Worm (Caenorhabditis elegans) whole organism, young adult: Measurements from ENCODE around the gene fntb-1.

Experiments
- C06A6.2 ChIP-seq: fragments of 200-800 bp; sonication (Bioruptor generic); conservative IDR thresholded peaks from 2 replicates; pipeline ENCODE4 v1.3.6; 2022; ENCODE audit warnings: missing genetic modification characterization, missing compliant biosample characterization
- F23B12.7 ChIP-seq: sonication (generic microtip); optimal IDR thresholded peaks from 2 replicates; lab custom pipeline; 2017; ENCODE audit warnings: missing genetic modification characterization, mild to moderate bottlenecking, missing compliant biosample characterization, antibody characterized with exemption, moderate library complexity; ENCODE audit not compliant: insufficient read depth
- Y95B8A.8 ChIP-seq: fragments of 200-800 bp; sonication (Bioruptor generic); IDR thresholded peaks from 2 replicates; pipeline ENCODE4 v1.3.6; 2022; ENCODE audit warnings: missing genetic modification reagents, missing genetic modification characterization, missing compliant biosample characterization
- ceh-27 ChIP-seq: fragments of 200-800 bp; sonication (Bioruptor generic); optimal IDR thresholded peaks from 2 replicates; lab custom pipeline; 2018; ENCODE audit warnings: mild to moderate bottlenecking, missing genetic modification characterization, moderate library complexity, missing compliant biosample characterization
- nhr-90 ChIP-seq: sonication (generic microtip); optimal IDR thresholded peaks from 2 replicates; lab custom pipeline; 2016; ENCODE audit warnings: missing genotype, mild to moderate bottlenecking, missing genetic modification characterization, missing compliant biosample characterization
- rcor-1 ChIP-seq: fragments of 200-800 bp; sonication (Bioruptor generic); IDR thresholded peaks from 2 replicates; pipeline ENCODE4 v1.3.6; 2022; ENCODE audit warnings: missing genetic modification reagents, missing genetic modification characterization, missing compliant biosample characterization
- rec-8 ChIP-seq, 2 experiments: sonication (generic microtip); optimal IDR thresholded peaks; 2 replicates each; lab custom pipeline; 2016; ENCODE audit warnings: mild to moderate bottlenecking in 2 of 2, missing genetic modification characterization in 2 of 2, missing genetic modification reagents in 2 of 2, missing genotype in 2 of 2, missing biosample characterization in 1 of 2, missing compliant biosample characterization in 1 of 2, moderate library complexity in 1 of 2
- tbp1 ChIP-seq: fragments of 200-800 bp; sonication (Bioruptor generic); optimal IDR thresholded peaks from 2 replicates; lab custom pipeline; 2018; ENCODE audit warnings: mild to moderate bottlenecking, missing genetic modification characterization, missing compliant biosample characterization
- unc-130 ChIP-seq: sonication (generic microtip); optimal IDR thresholded peaks from 2 replicates; lab custom pipeline; 2016; ENCODE audit warnings: missing genetic modification reagents, missing genetic modification characterization, missing compliant biosample characterization
- unc-62 ChIP-seq: fragments of 150-350 bp; optimal IDR thresholded peaks from 2 replicates; lab custom pipeline; 2014; ENCODE audit warnings: missing biosample characterization, missing genetic modification reagents, missing genetic modification characterization

ce11 chrV:14498204-14498603 is 50.8 kb downstream of the fntb-1 start:
- TF ChIP-seq unc-130 (GFP tag; lab: Kevin White, UChicago) = no peak
- no peak for TF ChIP-seq C06A6.2 (GFP tag; lab: Robert Waterston, UW)
- no peak for TF ChIP-seq Y95B8A.8
- no peak for TF ChIP-seq unc-62 (GFP tag; lab: Kevin White, UChicago)
- no peak for TF ChIP-seq nhr-90 (tag; lab: Kevin White, UChicago)
- no peak for TF ChIP-seq ceh-27 (GFP tag; lab: Kevin White, UChicago)
- no peak for TF ChIP-seq rec-8 (tag; optimal IDR thresholded peaks at IDR 0.05; lab: Kevin White, UChicago)
- TF ChIP-seq rcor-1 (GFP tag; lab: Robert Waterston, UW) = no peak
- no peak for TF ChIP-seq tbp1 (GFP tag; lab: Kevin White, UChicago)
- no peak for TF ChIP-seq F23B12.7 (tag; lab: Kevin White, UChicago)
